Fruit fly (Drosophila melanogaster) whole organism, embryonic: Measurements from ENCODE around the gene Hr4.

Source experiments
- Blimp-1 ChIP-seq: fragments of 200-800 bp; sonication (Bioruptor generic); optimal IDR thresholded peaks from 3 replicates; lab custom pipeline; 2018; ENCODE audit warnings: missing biosample characterization, missing genetic modification characterization, mild to moderate bottlenecking, moderate library complexity, missing genetic modification reagents
- CG10267 ChIP-seq: fragments of 200-800 bp; sonication (Bioruptor generic); optimal IDR thresholded peaks from 2 replicates; lab custom pipeline; 2018; ENCODE audit warnings: missing biosample characterization, mild to moderate bottlenecking, missing genetic modification characterization, moderate library complexity
- CG10565 ChIP-seq: fragments of 200-800 bp; sonication (Bioruptor generic); optimal IDR thresholded peaks from 3 replicates; lab custom pipeline; 2016; ENCODE audit warnings: missing biosample characterization, mild to moderate bottlenecking, missing genetic modification characterization
- CG11398 ChIP-seq: fragments of 200-800 bp; sonication (Bioruptor generic); optimal IDR thresholded peaks from 2 replicates; lab custom pipeline; 2016; ENCODE audit warnings: missing biosample characterization, missing genetic modification characterization
- CG12155 ChIP-seq: fragments of 200-800 bp; sonication (Bioruptor generic); optimal IDR thresholded peaks from 3 replicates; lab custom pipeline; 2016; ENCODE audit warnings: missing biosample characterization, missing genetic modification characterization
- CG1233 ChIP-seq: fragments of 200-800 bp; sonication (Bioruptor generic); optimal IDR thresholded peaks from 4 replicates; lab custom pipeline; 2018; ENCODE audit warnings: missing biosample characterization, mild to moderate bottlenecking, missing genetic modification characterization
- CG13624 ChIP-seq: fragments of 200-800 bp; sonication (Bioruptor generic); optimal IDR thresholded peaks from 2 replicates; lab custom pipeline; 2016; ENCODE audit warnings: missing biosample characterization, missing genetic modification characterization
- CG1529 ChIP-seq: fragments of 200-800 bp; sonication (Bioruptor generic); optimal IDR thresholded peaks from 3 replicates; lab custom pipeline; 2018; ENCODE audit warnings: missing biosample characterization, missing genetic modification characterization
- CG17328 ChIP-seq: fragments of 200-800 bp; sonication (Bioruptor generic); IDR thresholded peaks from 2 replicates; pipeline ENCODE4 v1.3.6; 2022; ENCODE audit warnings: missing biosample characterization, missing genetic modification characterization
- CG2120 ChIP-seq: fragments of 200-800 bp; sonication (Bioruptor generic); optimal IDR thresholded peaks from 3 replicates; lab custom pipeline; 2016; ENCODE audit warnings: missing biosample characterization, missing genetic modification characterization
- CG2129 ChIP-seq: fragments of 200-800 bp; sonication (Bioruptor generic); IDR thresholded peaks from 2 replicates; pipeline ENCODE4 v1.3.6; 2022; ENCODE audit warnings: missing biosample characterization, missing genetic modification characterization; ENCODE audit not compliant: partially characterized antibody
- CG3281 ChIP-seq: fragments of 200-800 bp; sonication (Bioruptor generic); optimal IDR thresholded peaks from 3 replicates; lab custom pipeline; 2017; ENCODE audit warnings: missing biosample characterization, mild to moderate bottlenecking, missing genetic modification characterization
- CG3407 ChIP-seq: fragments of 200-800 bp; sonication (Bioruptor generic); optimal IDR thresholded peaks from 2 replicates; lab custom pipeline; 2018; ENCODE audit warnings: missing biosample characterization, mild to moderate bottlenecking, missing genetic modification characterization
- CG34224 ChIP-seq: fragments of 200-800 bp; sonication (Bioruptor generic); IDR thresholded peaks from 3 replicates; pipeline ENCODE4 v1.3.6; 2022; ENCODE audit warnings: missing biosample characterization, missing genetic modification characterization; ENCODE audit not compliant: partially characterized antibody
- CG4424 ChIP-seq: fragments of 200-800 bp; sonication (Bioruptor generic); optimal IDR thresholded peaks from 3 replicates; lab custom pipeline; 2016; ENCODE audit warnings: missing biosample characterization, missing genetic modification characterization
- CG5180 ChIP-seq: fragments of 200-800 bp; sonication (Bioruptor generic); optimal IDR thresholded peaks from 3 replicates; lab custom pipeline; 2017; ENCODE audit warnings: missing biosample characterization, missing genetic modification characterization, mild to moderate bottlenecking, moderate library complexity, missing genetic modification reagents
- CG6175 ChIP-seq: fragments of 200-800 bp; sonication (Bioruptor generic); IDR thresholded peaks from 3 replicates; pipeline ENCODE4 v1.3.6; 2022; ENCODE audit warnings: missing biosample characterization, missing genetic modification characterization
- CG6813 ChIP-seq: fragments of 200-800 bp; sonication (Bioruptor generic); optimal IDR thresholded peaks from 2 replicates; lab custom pipeline; 2017; ENCODE audit warnings: missing biosample characterization, missing genetic modification characterization, mild to moderate bottlenecking, moderate library complexity, missing genetic modification reagents
- CG7839 ChIP-seq: fragments of 200-800 bp; sonication (Bioruptor generic); optimal IDR thresholded peaks from 3 replicates; lab custom pipeline; 2018; ENCODE audit warnings: missing biosample characterization, mild to moderate bottlenecking, missing genetic modification characterization, moderate library complexity
- CG9609 ChIP-seq: fragments of 200-800 bp; sonication (Bioruptor generic); optimal IDR thresholded peaks from 3 replicates; lab custom pipeline; 2016; ENCODE audit warnings: missing biosample characterization, missing genetic modification characterization
- CHES-1-like ChIP-seq: fragments of 200-800 bp; sonication (Bioruptor generic); optimal IDR thresholded peaks from 2 replicates; lab custom pipeline; 2016; ENCODE audit warnings: missing biosample characterization, missing genetic modification characterization
- Dip2 ChIP-seq: fragments of 200-800 bp; sonication (Bioruptor generic); IDR thresholded peaks from 2 replicates; pipeline ENCODE4 v1.3.6; 2022; ENCODE audit warnings: missing biosample characterization, missing genetic modification characterization
- Hmr ChIP-seq: fragments of 200-800 bp; sonication (Bioruptor generic); optimal IDR thresholded peaks from 3 replicates; lab custom pipeline; 2017; ENCODE audit warnings: mild to moderate bottlenecking, missing biosample characterization, missing genetic modification reagents, missing genetic modification characterization
- Hr51 ChIP-seq, 2 experiments: fragments of 200-800 bp; sonication (Bioruptor generic); optimal IDR thresholded peaks; 2 replicates in 1 of 2; 3 replicates in 1 of 2; lab custom pipeline; 2016 to 2018; ENCODE audit warnings: missing biosample characterization in 2 of 2, missing genetic modification characterization in 2 of 2, mild to moderate bottlenecking in 1 of 2, moderate library complexity in 1 of 2
- Six4 ChIP-seq: fragments of 200-800 bp; sonication (Bioruptor generic); optimal IDR thresholded peaks from 2 replicates; lab custom pipeline; 2016; ENCODE audit warnings: missing biosample characterization, missing genetic modification characterization
- Sox102F ChIP-seq: fragments of 200-800 bp; sonication (Bioruptor generic); optimal IDR thresholded peaks from 2 replicates; lab custom pipeline; 2018; ENCODE audit warnings: missing biosample characterization, mild to moderate bottlenecking, missing genetic modification characterization, moderate library complexity
- Sry-β ChIP-seq: fragments of 200-800 bp; sonication (Bioruptor generic); optimal IDR thresholded peaks from 2 replicates; lab custom pipeline; 2018; ENCODE audit warnings: missing biosample characterization, mild to moderate bottlenecking, missing genetic modification characterization, moderate library complexity
- al ChIP-seq: fragments of 200-800 bp; sonication (Bioruptor generic); IDR thresholded peaks from 2 replicates; pipeline ENCODE4 v1.3.6; 2022; ENCODE audit warnings: missing biosample characterization, missing genetic modification characterization
- amos ChIP-seq: fragments of 200-800 bp; sonication (Bioruptor generic); IDR thresholded peaks from 2 replicates; pipeline ENCODE4 v1.3.6; 2022; ENCODE audit warnings: missing biosample characterization, missing genetic modification characterization; ENCODE audit not compliant: partially characterized antibody
- ase ChIP-seq: fragments of 200-800 bp; sonication (Bioruptor generic); IDR thresholded peaks from 3 replicates; pipeline ENCODE4 v1.3.6; 2022; ENCODE audit warnings: missing biosample characterization, missing genetic modification characterization
- chm ChIP-seq: fragments of 200-800 bp; sonication (Bioruptor generic); IDR thresholded peaks from 2 replicates; pipeline ENCODE4 v1.3.6; 2022; ENCODE audit warnings: missing biosample characterization, missing genetic modification characterization
- chn ChIP-seq: fragments of 200-800 bp; sonication (Bioruptor generic); optimal IDR thresholded peaks from 2 replicates; lab custom pipeline; 2016; ENCODE audit warnings: missing biosample characterization, missing genetic modification characterization
- crp ChIP-seq, 2 experiments: fragments of 200-800 bp; sonication (Bioruptor generic); optimal IDR thresholded peaks; 2 replicates in 1 of 2; 3 replicates in 1 of 2; lab custom pipeline; 2017; ENCODE audit warnings: missing biosample characterization in 2 of 2, missing genetic modification characterization in 2 of 2, mild to moderate bottlenecking in 1 of 2, moderate library complexity in 1 of 2
- dpn ChIP-seq, 2 experiments: fragments of 200-800 bp; sonication (Bioruptor generic); optimal IDR thresholded peaks; 3 replicates each; lab custom pipeline; 2016; ENCODE audit warnings: missing biosample characterization in 2 of 2, missing genetic modification characterization in 2 of 2
- en ChIP-seq: fragments of 200-800 bp; sonication (Bioruptor generic); optimal IDR thresholded peaks from 2 replicates; lab custom pipeline; 2016; ENCODE audit warnings: missing biosample characterization, missing genetic modification characterization
- eve ChIP-seq, 2 experiments: fragments of >200 bp; optimal IDR thresholded peaks; 2 replicates each; lab custom pipeline; 2017; ENCODE audit warnings: missing biosample characterization in 2 of 2, missing genetic modification characterization in 2 of 2
- fd102C ChIP-seq: fragments of 200-800 bp; sonication (Bioruptor generic); optimal IDR thresholded peaks from 2 replicates; lab custom pipeline; 2018; ENCODE audit warnings: missing biosample characterization, mild to moderate bottlenecking, missing genetic modification characterization, moderate library complexity
- fd3F ChIP-seq: fragments of 200-800 bp; sonication (Bioruptor generic); optimal IDR thresholded peaks from 2 replicates; lab custom pipeline; 2018; ENCODE audit warnings: missing biosample characterization, mild to moderate bottlenecking, missing genetic modification characterization, moderate library complexity
- her ChIP-seq: fragments of 200-800 bp; sonication (Bioruptor generic); optimal IDR thresholded peaks from 2 replicates; lab custom pipeline; 2016; ENCODE audit warnings: missing biosample characterization, missing genetic modification characterization
- jigr1 ChIP-seq: fragments of 200-800 bp; sonication (Bioruptor generic); IDR thresholded peaks from 3 replicates; pipeline ENCODE4 v1.3.6; 2022; ENCODE audit warnings: missing biosample characterization, missing genetic modification characterization
- lilli ChIP-seq: fragments of 200-800 bp; sonication (Bioruptor generic); optimal IDR thresholded peaks from 3 replicates; lab custom pipeline; 2016; ENCODE audit warnings: missing biosample characterization, missing genetic modification characterization
- lola ChIP-seq, 3 experiments: fragments of >200 bp in 2 of 3; fragments of 200-800 bp in 1 of 3; sonication (Bioruptor generic) in 1 of 3; optimal IDR thresholded peaks; 2 replicates each; lab custom pipeline; 2017 to 2019; ENCODE audit warnings: missing biosample characterization in 3 of 3, missing genetic modification characterization in 3 of 3, mild to moderate bottlenecking in 1 of 3, moderate library complexity in 1 of 3
- maf-S ChIP-seq: fragments of 200-800 bp; sonication (Bioruptor generic); optimal IDR thresholded peaks from 2 replicates; lab custom pipeline; 2016; ENCODE audit warnings: missing biosample characterization, missing genetic modification characterization
- phol ChIP-seq: fragments of 200-800 bp; sonication (Bioruptor generic); optimal IDR thresholded peaks from 3 replicates; lab custom pipeline; 2018; ENCODE audit warnings: missing biosample characterization, mild to moderate bottlenecking, missing genetic modification characterization, moderate library complexity
- pum ChIP-seq: fragments of 200-800 bp; sonication (Bioruptor generic); optimal IDR thresholded peaks from 2 replicates; lab custom pipeline; 2016; ENCODE audit warnings: missing biosample characterization, missing genetic modification characterization
- repo ChIP-seq: fragments of 200-800 bp; sonication (Bioruptor generic); optimal IDR thresholded peaks from 2 replicates; lab custom pipeline; 2016; ENCODE audit warnings: missing biosample characterization, missing genetic modification characterization
- rib ChIP-seq: fragments of 200-800 bp; sonication (Bioruptor generic); IDR thresholded peaks from 2 replicates; pipeline ENCODE4 v1.3.6; 2022; ENCODE audit warnings: missing biosample characterization, missing genetic modification characterization
- sd ChIP-seq: fragments of 200-800 bp; sonication (Bioruptor generic); optimal IDR thresholded peaks from 3 replicates; lab custom pipeline; 2018; ENCODE audit warnings: missing biosample characterization, mild to moderate bottlenecking, missing genetic modification characterization, moderate library complexity
- sens ChIP-seq: fragments of 200-800 bp; sonication (Bioruptor generic); peaks from one replicate; lab custom pipeline; 2016; ENCODE audit warnings: missing biosample characterization, missing genetic modification characterization

Hr4 gene

dm6 chrX:2036800-2037488, 95.2 kb downstream of the Hr4 start (continued):
- TF ChIP-seq lilli (GFP tag; lab: Kevin White, UChicago) (peak; percentile 28), CG11398 (GFP tag; lab: Kevin White, UChicago) (no peak), lola (GFP tag; optimal IDR thresholded peaks at IDR 0.05; lab: Kevin White, UChicago) (no peak), pum (GFP tag; lab: Kevin White, UChicago) (peak; percentile 11), jigr1 (GFP tag; lab: Robert Waterston, UW) (no peak), CG7839 (tag; lab: Kevin White, UChicago) (peak; percentile 18), chm (GFP tag; lab: Robert Waterston, UW) (0 out of 2 replicates have a peak, but pooled peaks have one; percentile 14), al (GFP tag; lab: Robert Waterston, UW) (no peak), rib (0 out of 2 replicates have a peak, but pooled peaks have one; percentile 53), fd102C (GFP tag; lab: Kevin White, UChicago) (no peak), Sox102F (GFP tag; lab: Kevin White, UChicago) (peak; percentile 41), CG3281 (GFP tag; lab: Kevin White, UChicago) (no peak), CG4424 (no peak), CG9609 (GFP tag; lab: Kevin White, UChicago) (no peak), ase (GFP tag; lab: Robert Waterston, UW) (no peak), CG1233 (GFP tag; lab: Kevin White, UChicago) (no peak), CG12155 (no peak), CG6175 (GFP tag; lab: Robert Waterston, UW) (no peak), Sry-β (no peak), sd (tag; lab: Kevin White, UChicago) (no peak), CG3407 (GFP tag; lab: Kevin White, UChicago) (no peak), CG34224 (GFP tag; lab: Robert Waterston, UW) (no peak), Six4 (GFP tag; lab: Kevin White, UChicago) (peak; percentile 16), CG1529 (GFP tag; lab: Kevin White, UChicago) (peak; percentile 4), crp (GFP tag; optimal IDR thresholded peaks at IDR 0.05; lab: Kevin White, UChicago) (no peak), Blimp-1 (GFP tag; lab: Kevin White, UChicago) (peak; percentile 24), Hr51 (GFP tag; optimal IDR thresholded peaks at IDR 0.05; lab: Kevin White, UChicago) (peak in 1 of 2 experiments; percentile 30), amos (no peak), CG17328 (no peak), en (no peak), CG13624 (GFP tag; lab: Kevin White, UChicago) (no peak), maf-S (GFP tag; lab: Kevin White, UChicago) (no peak), sens (GFP tag; lab: Kevin White, UChicago) (peak; percentile 90), repo (no peak), chn (GFP tag; lab: Kevin White, UChicago) (no peak), CG6813 (GFP tag; lab: Kevin White, UChicago) (no peak), dpn (GFP tag; optimal IDR thresholded peaks at IDR 0.05; lab: Kevin White, UChicago) (no peak), CG2129 (GFP tag; lab: Robert Waterston, UW) (no peak), eve (GFP tag; optimal IDR thresholded peaks at IDR 0.05; lab: Kevin White, UChicago) (no peak), her (GFP tag; lab: Kevin White, UChicago) (no peak), fd3F (GFP tag; lab: Kevin White, UChicago) (no peak), CHES-1-like (no peak), CG5180 (GFP tag; lab: Kevin White, UChicago) (peak; percentile 85), Hmr (GFP tag; lab: Kevin White, UChicago) (no peak), CG2120 (GFP tag; lab: Kevin White, UChicago) (peak; percentile 24), Dip2 (GFP tag; lab: Robert Waterston, UW) (no peak), CG10267 (tag; lab: Kevin White, UChicago) (no peak), CG10565 (GFP tag; lab: Kevin White, UChicago) (no peak), phol (tag; lab: Kevin White, UChicago) (peak; percentile 39)
